Fruit fly (Drosophila melanogaster) whole organism, embryonic: Measurements from ENCODE around the gene mRpL24.

ENCODE experiments used
- Antp ChIP-seq: fragments of 200-800 bp; sonication (Bioruptor generic); optimal IDR thresholded peaks from 3 replicates; lab custom pipeline; 2016; ENCODE audit warnings: missing biosample characterization, missing genetic modification characterization
- CG10267 ChIP-seq: fragments of 200-800 bp; sonication (Bioruptor generic); optimal IDR thresholded peaks from 2 replicates; lab custom pipeline; 2018; ENCODE audit warnings: missing biosample characterization, mild to moderate bottlenecking, missing genetic modification characterization, moderate library complexity
- CG11085 ChIP-seq: fragments of 200-800 bp; sonication (Bioruptor generic); IDR thresholded peaks from 2 replicates; pipeline ENCODE4 v1.3.6; 2022; ENCODE audit warnings: missing biosample characterization, missing genetic modification characterization
- CG13775 ChIP-seq: fragments of 200-800 bp; sonication (Bioruptor generic); optimal IDR thresholded peaks from 3 replicates; lab custom pipeline; 2017; ENCODE audit warnings: missing biosample characterization, mild to moderate bottlenecking, missing genetic modification characterization
- CG14710 ChIP-seq: fragments of 200-800 bp; sonication (Bioruptor generic); optimal IDR thresholded peaks from 3 replicates; lab custom pipeline; 2019; ENCODE audit warnings: missing biosample characterization, mild to moderate bottlenecking, missing genetic modification characterization, moderate library complexity
- CG1647 ChIP-seq: fragments of 200-800 bp; sonication (Bioruptor generic); optimal IDR thresholded peaks from 3 replicates; lab custom pipeline; 2016; ENCODE audit warnings: missing biosample characterization, missing genetic modification characterization
- CG18011 ChIP-seq: fragments of 200-800 bp; sonication (Bioruptor generic); optimal IDR thresholded peaks from 2 replicates; lab custom pipeline; 2017; ENCODE audit warnings: missing biosample characterization, missing genetic modification characterization, mild to moderate bottlenecking, moderate library complexity, missing genotype
- CG3281 ChIP-seq: fragments of 200-800 bp; sonication (Bioruptor generic); optimal IDR thresholded peaks from 3 replicates; lab custom pipeline; 2017; ENCODE audit warnings: missing biosample characterization, mild to moderate bottlenecking, missing genetic modification characterization
- CG33213 ChIP-seq: fragments of 200-800 bp; sonication (Bioruptor generic); optimal IDR thresholded peaks from 3 replicates; lab custom pipeline; 2016; ENCODE audit warnings: missing biosample characterization, missing genetic modification characterization
- CG3726 ChIP-seq: fragments of 200-800 bp; sonication (Bioruptor generic); IDR thresholded peaks from 3 replicates; pipeline ENCODE4, ENCODE4 v1.3.6; 2022; ENCODE audit warnings: missing biosample characterization, missing genetic modification characterization
- CG6689 ChIP-seq: fragments of 200-800 bp; sonication (Bioruptor generic); IDR thresholded peaks from 2 replicates; pipeline ENCODE4 v1.3.6; 2022; ENCODE audit warnings: missing biosample characterization, missing genetic modification characterization
- CG6791 ChIP-seq: fragments of 200-800 bp; sonication (Bioruptor generic); IDR thresholded peaks from 3 replicates; pipeline ENCODE4 v1.3.6; 2022; ENCODE audit warnings: missing biosample characterization, missing genetic modification characterization; ENCODE audit not compliant: partially characterized antibody
- CG7271 ChIP-seq: fragments of 200-800 bp; sonication (Bioruptor generic); optimal IDR thresholded peaks from 2 replicates; lab custom pipeline; 2018; ENCODE audit warnings: missing biosample characterization, mild to moderate bottlenecking, missing genetic modification characterization, moderate library complexity
- CG7963 ChIP-seq: fragments of 200-800 bp; sonication (Bioruptor generic); IDR thresholded peaks from 3 replicates; pipeline ENCODE4 v1.3.6; 2022; ENCODE audit warnings: missing biosample characterization, missing genetic modification characterization; ENCODE audit not compliant: partially characterized antibody
- CG8089 ChIP-seq: fragments of 200-800 bp; sonication (Bioruptor generic); optimal IDR thresholded peaks from 3 replicates; lab custom pipeline; 2016; ENCODE audit warnings: missing biosample characterization, missing genetic modification characterization
- CG9817 ChIP-seq: fragments of 200-800 bp; sonication (Bioruptor generic); optimal IDR thresholded peaks from 2 replicates; lab custom pipeline; 2018; ENCODE audit warnings: missing biosample characterization, mild to moderate bottlenecking, missing genetic modification characterization, moderate library complexity
- Dip3 ChIP-seq: fragments of 200-800 bp; sonication (Bioruptor generic); optimal IDR thresholded peaks from 3 replicates; lab custom pipeline; 2016; ENCODE audit warnings: missing biosample characterization, missing genetic modification characterization
- Doc2 ChIP-seq: fragments of 200-800 bp; sonication (Bioruptor generic); IDR thresholded peaks from 2 replicates; pipeline ENCODE4 v1.3.6; 2022; ENCODE audit warnings: missing biosample characterization, missing genetic modification characterization
- E2f1 ChIP-seq: fragments of 200-800 bp; sonication (Bioruptor generic); IDR thresholded peaks from 2 replicates; pipeline ENCODE4 v1.3.6; 2022; ENCODE audit warnings: missing biosample characterization, missing genetic modification characterization
- E2f2 ChIP-seq: fragments of 200-800 bp; sonication (Bioruptor generic); IDR thresholded peaks from 2 replicates; pipeline ENCODE4 v1.3.6; 2022; ENCODE audit warnings: missing biosample characterization, missing genetic modification characterization
- Ets97D ChIP-seq: fragments of 200-800 bp; sonication (Bioruptor generic); optimal IDR thresholded peaks from 3 replicates; lab custom pipeline; 2016; ENCODE audit warnings: missing biosample characterization, missing genetic modification characterization
- Fer1 ChIP-seq: fragments of 200-800 bp; sonication (Bioruptor generic); optimal IDR thresholded peaks from 2 replicates; lab custom pipeline; 2017; ENCODE audit warnings: missing biosample characterization, mild to moderate bottlenecking, missing genetic modification characterization
- Fer2 ChIP-seq: fragments of 200-800 bp; sonication (Bioruptor generic); optimal IDR thresholded peaks from 2 replicates; lab custom pipeline; 2018; ENCODE audit warnings: missing biosample characterization, mild to moderate bottlenecking, missing genetic modification characterization, moderate library complexity
- Fer3 ChIP-seq: fragments of 200-800 bp; sonication (Bioruptor generic); optimal IDR thresholded peaks from 2 replicates; lab custom pipeline; 2018; ENCODE audit warnings: missing biosample characterization, mild to moderate bottlenecking, missing genetic modification characterization, moderate library complexity
- HLH4C ChIP-seq: fragments of 200-800 bp; sonication (Bioruptor generic); IDR thresholded peaks from 3 replicates; pipeline ENCODE4 v1.3.6; 2022; ENCODE audit warnings: missing biosample characterization, missing genetic modification characterization; ENCODE audit not compliant: partially characterized antibody
- Hmx ChIP-seq: fragments of 200-800 bp; sonication (Bioruptor generic); optimal IDR thresholded peaks from 2 replicates; lab custom pipeline; 2016; ENCODE audit warnings: missing biosample characterization, missing genetic modification characterization
- Kr ChIP-seq: fragments of 200-800 bp; sonication (Bioruptor generic); optimal IDR thresholded peaks from 2 replicates; lab custom pipeline; 2017; ENCODE audit warnings: missing biosample characterization, mild to moderate bottlenecking, missing genetic modification characterization
- Med ChIP-seq: fragments of 200-800 bp; sonication (Bioruptor generic); peaks from one replicate; lab custom pipeline; 2016; ENCODE audit warnings: missing biosample characterization, missing genetic modification characterization, mild to moderate bottlenecking, inconsistent platforms, moderate library complexity
- Nf-YA ChIP-seq: fragments of 200-800 bp; sonication (Bioruptor generic); IDR thresholded peaks from 2 replicates; pipeline ENCODE4 v1.3.6; 2022; ENCODE audit warnings: missing biosample characterization, missing genetic modification characterization
- Ravus ChIP-seq: fragments of 200-800 bp; sonication (Bioruptor generic); IDR thresholded peaks from 2 replicates; pipeline ENCODE4 v1.3.6; 2022; ENCODE audit warnings: missing biosample characterization, missing genetic modification characterization
- Side ChIP-seq: fragments of 200-800 bp; sonication (Bioruptor generic); optimal IDR thresholded peaks from 2 replicates; lab custom pipeline; 2016; ENCODE audit warnings: missing biosample characterization, missing genetic modification characterization
- YL-1 ChIP-seq: fragments of 200-800 bp; sonication (Bioruptor generic); optimal IDR thresholded peaks from 3 replicates; lab custom pipeline; 2017; ENCODE audit warnings: missing biosample characterization, mild to moderate bottlenecking, missing genetic modification characterization
- al ChIP-seq: fragments of 200-800 bp; sonication (Bioruptor generic); IDR thresholded peaks from 2 replicates; pipeline ENCODE4 v1.3.6; 2022; ENCODE audit warnings: missing biosample characterization, missing genetic modification characterization
- chif ChIP-seq, 2 experiments: fragments of 200-800 bp; sonication (Bioruptor generic); optimal IDR thresholded peaks; 3 replicates each; lab custom pipeline; 2016; ENCODE audit warnings: missing biosample characterization in 2 of 2, missing genetic modification characterization in 2 of 2
- dmrt99B ChIP-seq: fragments of 200-800 bp; sonication (Bioruptor generic); optimal IDR thresholded peaks from 2 replicates; lab custom pipeline; 2018; ENCODE audit warnings: missing biosample characterization, mild to moderate bottlenecking, missing genetic modification characterization, moderate library complexity
- exex ChIP-seq: fragments of 200-800 bp; sonication (Bioruptor generic); optimal IDR thresholded peaks from 4 replicates; lab custom pipeline; 2018; ENCODE audit warnings: missing biosample characterization, mild to moderate bottlenecking, missing genetic modification characterization, moderate library complexity
- grn ChIP-seq: fragments of 200-800 bp; sonication (Bioruptor generic); optimal IDR thresholded peaks from 3 replicates; lab custom pipeline; 2017; ENCODE audit warnings: missing biosample characterization, missing genetic modification characterization
- gro ChIP-seq: fragments of 200-800 bp; sonication (Bioruptor generic); optimal IDR thresholded peaks from 2 replicates; lab custom pipeline; 2016; ENCODE audit warnings: missing biosample characterization, missing genetic modification characterization
- h ChIP-seq: fragments of >200 bp; optimal IDR thresholded peaks from 2 replicates; lab custom pipeline; 2017
- jumu ChIP-seq: fragments of 200-800 bp; sonication (Bioruptor generic); optimal IDR thresholded peaks from 3 replicates; lab custom pipeline; 2016; ENCODE audit warnings: missing biosample characterization, missing genetic modification characterization
- lola ChIP-seq, 3 experiments: fragments of >200 bp in 2 of 3; fragments of 200-800 bp in 1 of 3; sonication (Bioruptor generic) in 1 of 3; optimal IDR thresholded peaks; 2 replicates each; lab custom pipeline; 2017 to 2019; ENCODE audit warnings: missing biosample characterization in 3 of 3, missing genetic modification characterization in 3 of 3, mild to moderate bottlenecking in 1 of 3, moderate library complexity in 1 of 3
- mam ChIP-seq: fragments of 200-800 bp; sonication (Bioruptor generic); optimal IDR thresholded peaks from 3 replicates; lab custom pipeline; 2016; ENCODE audit warnings: missing biosample characterization, missing genetic modification characterization
- prd ChIP-seq, 3 experiments: fragments of >200 bp in 2 of 3; fragments of 200-800 bp in 1 of 3; sonication (Bioruptor generic) in 1 of 3; optimal IDR thresholded peaks in 2 of 3; IDR thresholded peaks in 1 of 3; 2 replicates in 2 of 3; 3 replicates in 1 of 3; pipeline versions ENCODE4 v1.3.6 to Lab custom; 2017 to 2022; ENCODE audit warnings: missing biosample characterization in 1 of 3, missing genetic modification characterization in 1 of 3
- pum ChIP-seq: fragments of 200-800 bp; sonication (Bioruptor generic); optimal IDR thresholded peaks from 2 replicates; lab custom pipeline; 2016; ENCODE audit warnings: missing biosample characterization, missing genetic modification characterization
- sens ChIP-seq: fragments of 200-800 bp; sonication (Bioruptor generic); peaks from one replicate; lab custom pipeline; 2016; ENCODE audit warnings: missing biosample characterization, missing genetic modification characterization
- sim ChIP-seq: fragments of 200-800 bp; sonication (Bioruptor generic); IDR thresholded peaks from 2 replicates; pipeline ENCODE4 v1.3.6; 2022; ENCODE audit warnings: missing biosample characterization, missing genetic modification characterization
- tap ChIP-seq: fragments of 200-800 bp; optimal IDR thresholded peaks from 3 replicates; lab custom pipeline; 2019; ENCODE audit warnings: missing biosample characterization, mild to moderate bottlenecking, missing genetic modification characterization, moderate library complexity
- tin ChIP-seq: fragments of 200-800 bp; sonication (Bioruptor generic); optimal IDR thresholded peaks from 3 replicates; lab custom pipeline; 2016; ENCODE audit warnings: missing biosample characterization, missing genetic modification characterization
- trem ChIP-seq: fragments of 200-800 bp; optimal IDR thresholded peaks from 3 replicates; lab custom pipeline; 2019; ENCODE audit warnings: missing biosample characterization, mild to moderate bottlenecking, missing genetic modification characterization, moderate library complexity
- unc-4 ChIP-seq: fragments of 200-800 bp; sonication (Bioruptor generic); IDR thresholded peaks from 2 replicates; pipeline ENCODE4 v1.3.6; 2022; ENCODE audit warnings: missing biosample characterization, missing genetic modification characterization; ENCODE audit not compliant: partially characterized antibody
- zfh1 ChIP-seq: fragments of 200-800 bp; sonication (Bioruptor generic); IDR thresholded peaks from 3 replicates; pipeline ENCODE4 v1.3.6; 2022; ENCODE audit warnings: missing biosample characterization, missing genetic modification characterization

Gene mRpL24

dm6 chr2L:4971329-4971798 is 26.2 kb upstream of the mRpL24 start, which contains the start of gene CG14043 (continued):
- no peak for TF ChIP-seq Side (GFP tag; lab: Kevin White, UChicago)
- TF ChIP-seq sens, result peak; percentile 85
- no peak for TF ChIP-seq exex (tag; lab: Kevin White, UChicago)
- TF ChIP-seq CG9817, result peak; percentile 13
- no peak for TF ChIP-seq Hmx (GFP tag; lab: Kevin White, UChicago)
- TF ChIP-seq Antp (GFP tag; lab: Kevin White, UChicago), result no peak
- TF ChIP-seq tap, result no peak
- peak; percentile 22 for TF ChIP-seq pum (GFP tag; lab: Kevin White, UChicago)
- TF ChIP-seq Ets97D (GFP tag; lab: Kevin White, UChicago), result peak; percentile 81
- TF ChIP-seq dmrt99B, result no peak
- peak; percentile 86 for TF ChIP-seq trem
- peak; percentile 83 for TF ChIP-seq E2f2
- peak; percentile 86 for TF ChIP-seq CG14710 (tag; lab: Kevin White, UChicago)
- TF ChIP-seq Nf-YA (GFP tag; lab: Robert Waterston, UW), result no peak
- TF ChIP-seq CG33213 (GFP tag; lab: Kevin White, UChicago), result peak; percentile 61
- TF ChIP-seq grn (GFP tag; lab: Kevin White, UChicago), result no peak
- TF ChIP-seq Fer1, result no peak
- no peak for TF ChIP-seq CG11085
- no peak for TF ChIP-seq E2f1 (GFP tag; lab: Robert Waterston, UW)
- no peak for TF ChIP-seq zfh1
- no peak for TF ChIP-seq CG8089 (GFP tag; lab: Kevin White, UChicago)
- no peak for TF ChIP-seq CG18011
- TF ChIP-seq tin (GFP tag; lab: Kevin White, UChicago), result peak; percentile 4
- no peak for TF ChIP-seq Ravus
- no peak for TF ChIP-seq sim (GFP tag; lab: Robert Waterston, UW)
- TF ChIP-seq CG13775 (GFP tag; lab: Kevin White, UChicago), result peak; percentile 31
- no peak for TF ChIP-seq Doc2 (GFP tag; lab: Robert Waterston, UW)
- TF ChIP-seq h (lab: Kevin White, UChicago), result no peak
- TF ChIP-seq gro, result peak; percentile 4
- TF ChIP-seq prd (optimal IDR thresholded peaks at IDR 0.05; lab: Kevin White, UChicago), result no peak
- peak; percentile 54; the same call in 2 of the 3 replicates for TF ChIP-seq prd (GFP tag; IDR thresholded peaks at IDR 0.05; lab: Robert Waterston, UW)
- peak; percentile 42; the same call in 1 of the 2 replicates for TF ChIP-seq unc-4 (GFP tag; lab: Robert Waterston, UW)
- no peak for TF ChIP-seq HLH4C (GFP tag; lab: Robert Waterston, UW)
- TF ChIP-seq CG10267 (tag; lab: Kevin White, UChicago), result peak; percentile 68
- TF ChIP-seq CG3726 (GFP tag; lab: Robert Waterston, UW), result no peak
- TF ChIP-seq YL-1 (GFP tag; lab: Kevin White, UChicago), result peak; percentile 80
- TF ChIP-seq CG7271 (tag; lab: Kevin White, UChicago), result no peak
- peak in 1 of 3 experiments; percentile 5 for TF ChIP-seq lola (GFP tag; optimal IDR thresholded peaks at IDR 0.05; lab: Kevin White, UChicago)
- TF ChIP-seq Fer3 (tag; lab: Kevin White, UChicago), result no peak
- TF ChIP-seq CG1647 (GFP tag; lab: Kevin White, UChicago), result peak; percentile 29
- TF ChIP-seq CG6791, result no peak
- peak; percentile 32 for TF ChIP-seq Dip3 (GFP tag; lab: Kevin White, UChicago)
- TF ChIP-seq Fer2 (tag; lab: Kevin White, UChicago), result no peak
- peak; percentile 78 for TF ChIP-seq CG3281 (GFP tag; lab: Kevin White, UChicago)
- TF ChIP-seq chif (GFP tag; optimal IDR thresholded peaks at IDR 0.05; lab: Kevin White, UChicago), result peak in 1 of 2 experiments; percentile 33
- peak; percentile 36 for TF ChIP-seq mam (GFP tag; lab: Kevin White, UChicago)
- no peak for TF ChIP-seq CG6689
- no peak for TF ChIP-seq Kr (GFP tag; lab: Kevin White, UChicago)
- no peak for TF ChIP-seq CG7963 (GFP tag; lab: Robert Waterston, UW)
- TF ChIP-seq al (GFP tag; lab: Robert Waterston, UW), result 0 out of 2 replicates have a peak, but pooled peaks have one; percentile 30
- peak; percentile 73 for TF ChIP-seq Med
- peak; percentile 40 for TF ChIP-seq jumu
